Worm (Caenorhabditis elegans) whole organism, mixed stage, embryonic: ENCODE measurements around the gene dpf-4.

Source experiments
- M03D4.4 ChIP-seq: sonication (generic microtip); optimal IDR thresholded peaks from 2 replicates; lab custom pipeline; 2017; ENCODE audit warnings: mild to moderate bottlenecking, missing genetic modification characterization, missing compliant biosample characterization
- bed-3 ChIP-seq: fragments of 200-800 bp; sonication (Bioruptor generic); optimal IDR thresholded peaks from 3 replicates; lab custom pipeline; 2018; ENCODE audit warnings: mild to moderate bottlenecking, missing genetic modification characterization, moderate library complexity, missing compliant biosample characterization
- blmp-1 ChIP-seq: fragments of 150-350 bp; optimal IDR thresholded peaks from 2 replicates; lab custom pipeline; 2014; ENCODE audit warnings: missing biosample characterization, missing genetic modification characterization
- ceh-39 ChIP-seq: fragments of 150-350 bp; optimal IDR thresholded peaks from 2 replicates; lab custom pipeline; 2014; ENCODE audit warnings: missing biosample characterization, missing genetic modification characterization
- ceh-43 ChIP-seq: fragments of 200-800 bp; sonication (Bioruptor generic); optimal IDR thresholded peaks from 2 replicates; lab custom pipeline; 2018; ENCODE audit warnings: mild to moderate bottlenecking, missing genetic modification characterization, moderate library complexity, missing compliant biosample characterization
- ceh-83 ChIP-seq: fragments of 200-800 bp; sonication (Bioruptor generic); optimal IDR thresholded peaks from 2 replicates; lab custom pipeline; 2018; ENCODE audit warnings: mild to moderate bottlenecking, missing genetic modification characterization, missing compliant biosample characterization
- ces-1 ChIP-seq: fragments of 150-350 bp; optimal IDR thresholded peaks from 2 replicates; lab custom pipeline; 2014; ENCODE audit warnings: missing biosample characterization, missing genetic modification reagents, missing genetic modification characterization
- cnd-1 ChIP-seq: fragments of 200-800 bp; sonication (Bioruptor generic); optimal IDR thresholded peaks from 2 replicates; lab custom pipeline; 2018; ENCODE audit warnings: mild to moderate bottlenecking, missing genetic modification characterization, missing compliant biosample characterization
- drap-1 ChIP-seq: fragments of 200-800 bp; sonication (Bioruptor generic); optimal IDR thresholded peaks from 3 replicates; lab custom pipeline; 2018; ENCODE audit warnings: mild to moderate bottlenecking, missing genetic modification characterization, missing compliant biosample characterization
- elt-1 ChIP-seq: sonication (generic microtip); optimal IDR thresholded peaks from 2 replicates; lab custom pipeline; 2017; ENCODE audit warnings: missing genetic modification characterization, mild to moderate bottlenecking, missing compliant biosample characterization, antibody characterized with exemption, moderate library complexity, borderline replicate concordance; ENCODE audit not compliant: insufficient read depth
- elt-3 ChIP-seq: fragments of 150-350 bp; optimal IDR thresholded peaks from 2 replicates; lab custom pipeline; 2014; ENCODE audit warnings: missing biosample characterization, missing genetic modification characterization
- flh-1 ChIP-seq: fragments of 200-800 bp; sonication (Bioruptor generic); optimal IDR thresholded peaks from 2 replicates; lab custom pipeline; 2018; ENCODE audit warnings: mild to moderate bottlenecking, missing genetic modification characterization, moderate library complexity, missing compliant biosample characterization
- ham-2 ChIP-seq: fragments of 200-800 bp; sonication (Bioruptor generic); optimal IDR thresholded peaks from 2 replicates; lab custom pipeline; 2018; ENCODE audit warnings: mild to moderate bottlenecking, missing genetic modification characterization, missing compliant biosample characterization
- hlh-1 ChIP-seq: fragments of 150-350 bp; optimal IDR thresholded peaks from 2 replicates; lab custom pipeline; 2014; ENCODE audit warnings: missing biosample characterization, missing genetic modification reagents, missing genetic modification characterization
- lin-13 ChIP-seq: fragments of 150-350 bp; optimal IDR thresholded peaks from 2 replicates; lab custom pipeline; 2014; ENCODE audit warnings: missing biosample characterization, missing genetic modification characterization
- lin-32 ChIP-seq: fragments of 200-800 bp; sonication (Bioruptor generic); optimal IDR thresholded peaks from 2 replicates; lab custom pipeline; 2018; ENCODE audit warnings: mild to moderate bottlenecking, missing genetic modification characterization, missing compliant biosample characterization
- lsy-2 ChIP-seq: fragments of 150-350 bp; optimal IDR thresholded peaks from 2 replicates; lab custom pipeline; 2014; ENCODE audit warnings: missing biosample characterization, missing genetic modification characterization
- mab-5 ChIP-seq: fragments of 150-350 bp; optimal IDR thresholded peaks from 2 replicates; lab custom pipeline; 2014; ENCODE audit warnings: missing biosample characterization, missing genetic modification characterization
- mep-1 ChIP-seq: fragments of 150-350 bp; optimal IDR thresholded peaks from 2 replicates; lab custom pipeline; 2017; ENCODE audit warnings: missing biosample characterization, missing genetic modification reagents, missing genetic modification characterization, inconsistent platforms
- mls-2 ChIP-seq: sonication (generic microtip); optimal IDR thresholded peaks from 2 replicates; lab custom pipeline; 2016; ENCODE audit warnings: mild to moderate bottlenecking, missing genetic modification characterization, moderate library complexity, missing compliant biosample characterization
- nhr-12 ChIP-seq: fragments of 150-350 bp; optimal IDR thresholded peaks from 2 replicates; lab custom pipeline; 2014; ENCODE audit warnings: missing biosample characterization, missing genetic modification characterization
- nhr-2 ChIP-seq: fragments of 150-350 bp; optimal IDR thresholded peaks from 2 replicates; lab custom pipeline; 2014; ENCODE audit warnings: missing biosample characterization, missing genetic modification characterization
- nhr-237 ChIP-seq: fragments of 150-350 bp; optimal IDR thresholded peaks from 2 replicates; lab custom pipeline; 2014; ENCODE audit warnings: missing biosample characterization, missing genetic modification characterization
- nhr-28 ChIP-seq: fragments of 150-350 bp; optimal IDR thresholded peaks from 2 replicates; lab custom pipeline; 2014; ENCODE audit warnings: missing biosample characterization, missing genetic modification characterization
- nhr-76 ChIP-seq: sonication (generic microtip); optimal IDR thresholded peaks from 2 replicates; lab custom pipeline; 2017; ENCODE audit warnings: missing biosample characterization, missing genetic modification characterization
- pha-4 ChIP-seq: fragments of 150-350 bp; optimal IDR thresholded peaks from 2 replicates; lab custom pipeline; 2018; ENCODE audit warnings: missing biosample characterization, missing genetic modification reagents, missing genetic modification characterization
- sem-2 ChIP-seq: fragments of 200-800 bp; sonication (Bioruptor generic); optimal IDR thresholded peaks from 2 replicates; lab custom pipeline; 2018; ENCODE audit warnings: mild to moderate bottlenecking, missing genetic modification characterization, missing compliant biosample characterization
- snpc-4 ChIP-seq: fragments of 150-350 bp; optimal IDR thresholded peaks from 2 replicates; lab custom pipeline; 2014; ENCODE audit warnings: missing biosample characterization, missing genetic modification characterization
- sptf-1 ChIP-seq: sonication (generic microtip); optimal IDR thresholded peaks from 2 replicates; lab custom pipeline; 2017; ENCODE audit warnings: mild to moderate bottlenecking, missing genetic modification characterization, moderate library complexity, missing compliant biosample characterization
- tbx-8 ChIP-seq: fragments of 200-800 bp; sonication (Bioruptor generic); optimal IDR thresholded peaks from 2 replicates; lab custom pipeline; 2018; ENCODE audit warnings: mild to moderate bottlenecking, missing genetic modification characterization, moderate library complexity, missing compliant biosample characterization
- unc-120 ChIP-seq: sonication (generic microtip); optimal IDR thresholded peaks from 2 replicates; lab custom pipeline; 2017; ENCODE audit warnings: missing genetic modification characterization, missing compliant biosample characterization; ENCODE audit not compliant: poor library complexity, severe bottlenecking
- unc-39 ChIP-seq: fragments of 150-350 bp; optimal IDR thresholded peaks from 2 replicates; lab custom pipeline; 2014; ENCODE audit warnings: missing biosample characterization, missing genetic modification characterization
- unc-62 ChIP-seq: fragments of 150-350 bp; optimal IDR thresholded peaks from 2 replicates; lab custom pipeline; 2014; ENCODE audit warnings: missing biosample characterization, missing genetic modification reagents, missing genetic modification characterization
- zip-8 ChIP-seq: fragments of 150-350 bp; optimal IDR thresholded peaks from 2 replicates; lab custom pipeline; 2014; ENCODE audit warnings: missing biosample characterization, missing genetic modification characterization
- ztf-11 ChIP-seq: fragments of 150-350 bp; optimal IDR thresholded peaks from 2 replicates; lab custom pipeline; 2014; ENCODE audit warnings: missing biosample characterization, missing genetic modification characterization

The dpf-4 gene

DNA sequence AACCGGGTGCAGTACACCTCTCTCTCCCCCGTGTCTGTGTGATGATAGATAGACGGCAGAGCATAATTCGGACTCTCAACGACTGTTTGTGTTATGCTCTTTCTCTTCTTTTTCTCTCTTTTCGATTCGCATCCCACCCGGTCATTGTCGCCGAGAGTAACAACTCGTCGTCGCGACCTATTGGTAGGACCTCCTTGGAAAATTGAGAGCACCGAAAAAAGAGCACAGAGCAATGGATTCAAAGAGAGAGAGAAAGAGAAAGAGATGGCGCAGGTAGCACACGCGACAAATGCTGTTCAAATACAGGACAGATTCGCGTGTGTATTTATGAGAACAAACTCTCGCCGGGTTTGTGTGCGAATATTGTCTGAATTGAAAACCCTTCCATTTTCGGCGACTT is 15.4 kb upstream of the dpf-4 start:
- TF ChIP-seq M03D4.4 (tag; lab: Kevin White, UChicago): no peak
- TF ChIP-seq nhr-2 (tag; lab: Kevin White, UChicago): no peak
- TF ChIP-seq nhr-28 (tag; lab: Kevin White, UChicago): no peak
- no peak for TF ChIP-seq lin-13 (tag; lab: Kevin White, UChicago)
- TF ChIP-seq snpc-4 (tag; lab: Kevin White, UChicago): no peak
- TF ChIP-seq hlh-1 (tag; lab: Kevin White, UChicago): no peak
- no peak for TF ChIP-seq tbx-8 (GFP tag; lab: Kevin White, UChicago)
- TF ChIP-seq pha-4 (tag; lab: Kevin White, UChicago): no peak

DNA sequence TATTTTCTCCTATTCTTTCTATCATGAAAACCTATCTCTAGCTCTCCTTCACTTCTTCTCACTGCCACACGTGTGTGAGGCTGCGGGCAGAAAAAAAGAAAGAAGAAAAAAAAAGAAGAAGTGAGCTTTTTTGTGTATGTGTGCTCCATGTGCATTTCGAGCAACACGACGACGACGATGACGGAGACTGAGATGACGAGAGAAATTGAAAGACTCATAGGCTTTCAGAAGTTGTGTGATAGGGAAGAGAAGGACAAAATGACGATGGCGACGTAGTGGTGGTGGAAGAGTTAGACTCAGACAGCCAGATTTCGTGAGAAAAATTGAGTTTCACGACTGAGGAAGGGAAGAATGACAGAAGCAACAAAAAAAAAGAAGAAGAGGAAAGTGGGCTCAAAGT is 13.6 kb upstream of the dpf-4 start:
- TF ChIP-seq nhr-28 (tag; lab: Kevin White, UChicago): no peak
- TF ChIP-seq ces-1: peak; percentile 85
- TF ChIP-seq, all 35 proteins: peak for 1

- TF ChIP-seq unc-62 (GFP tag; lab: Kevin White, UChicago) (no peak), ces-1 (peak; percentile 39), sem-2 (GFP tag; lab: Kevin White, UChicago) (no peak)
- TF ChIP-seq, all 35 proteins: peak for 1
Observed at ce11 chrIII:5846412-5846811, 12.7 kb upstream of the dpf-4 start.

DNA sequence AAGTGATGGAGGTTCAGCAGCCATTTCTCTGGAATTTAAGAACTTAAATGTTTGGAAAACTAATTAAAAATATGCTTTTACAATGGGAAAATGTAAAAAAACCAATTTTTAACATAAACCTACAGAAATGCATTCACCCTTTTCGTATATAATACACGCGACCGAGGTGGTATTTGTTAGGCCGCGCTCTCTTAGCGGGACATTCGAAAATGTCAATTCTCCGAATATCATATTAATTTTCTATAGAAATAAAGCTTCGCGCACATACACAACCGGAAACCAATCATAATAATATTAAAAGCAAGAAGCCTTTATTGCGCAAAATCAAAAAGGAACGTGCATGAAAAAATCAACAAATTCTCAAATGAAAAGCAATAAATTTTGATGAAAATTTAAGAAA is 5.9 kb upstream of the dpf-4 start, which contains the start of gene ddx-23:
TSS of gene ddx-23 (minus strand) at position 30 of the 400 bp plus-strand sequence.
- peak; percentile 57 for TF ChIP-seq ces-1
- no peak for TF ChIP-seq ham-2 (GFP tag; lab: Kevin White, UChicago)

DNA sequence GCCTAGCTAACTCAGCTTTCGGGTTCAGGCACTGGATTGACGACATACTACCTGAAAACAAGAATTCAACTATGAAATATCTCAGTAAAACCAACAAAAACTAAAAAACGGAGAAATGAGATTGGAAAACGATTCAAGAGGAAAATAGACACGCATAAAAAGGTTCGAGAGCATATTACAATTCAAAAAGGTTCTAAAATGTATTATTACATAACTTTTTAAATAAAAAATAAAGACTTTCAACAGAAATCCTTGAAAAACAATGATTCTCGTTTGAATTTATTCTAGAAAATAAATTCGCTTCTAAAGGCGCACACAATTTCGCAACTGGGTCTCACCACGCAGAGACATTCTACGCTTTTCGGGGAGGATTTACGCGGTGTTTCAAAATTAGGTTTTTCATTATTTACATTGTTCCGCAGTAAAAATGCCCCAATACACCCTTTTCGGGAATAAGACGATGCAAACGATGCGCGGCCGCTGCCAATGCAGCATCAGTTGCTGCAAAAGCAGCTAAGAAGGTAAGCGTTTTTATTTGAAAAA is 3.4 kb upstream of the dpf-4 start, which contains the start of the genes cct-6 and alh-9:
TSS of gene cct-6 (minus strand) at position 51 of the 543 bp plus-strand sequence.
TSS of gene alh-9 (plus strand) at position 382 of the 543 bp plus-strand sequence.
- no peak for TF ChIP-seq ztf-11 (tag; lab: Kevin White, UChicago)
- TF ChIP-seq nhr-76: no peak
- no peak for TF ChIP-seq mab-5 (tag; lab: Kevin White, UChicago)
- no peak for TF ChIP-seq unc-62 (GFP tag; lab: Kevin White, UChicago)
- no peak for TF ChIP-seq elt-3 (tag; lab: Kevin White, UChicago)
- TF ChIP-seq ceh-43 (GFP tag; lab: Kevin White, UChicago): no peak
- TF ChIP-seq pha-4 (tag; lab: Kevin White, UChicago): peak; percentile 87
- TF ChIP-seq blmp-1 (tag; lab: Kevin White, UChicago): no peak
- TF ChIP-seq zip-8 (tag; lab: Kevin White, UChicago): no peak
- no peak for TF ChIP-seq unc-39 (tag; lab: Kevin White, UChicago)
- peak; percentile 44 for TF ChIP-seq ceh-39 (tag; lab: Kevin White, UChicago)
- TF ChIP-seq lin-13 (tag; lab: Kevin White, UChicago): peak; percentile 60
- no peak for TF ChIP-seq mls-2 (tag; lab: Kevin White, UChicago)
- no peak for TF ChIP-seq nhr-12 (tag; lab: Kevin White, UChicago)
- TF ChIP-seq unc-120 (tag; lab: Kevin White, UChicago): peak; percentile 80
- no peak for TF ChIP-seq elt-1 (tag; lab: Kevin White, UChicago)
- no peak for TF ChIP-seq ceh-83 (GFP tag; lab: Kevin White, UChicago)
- no peak for TF ChIP-seq snpc-4 (tag; lab: Kevin White, UChicago)
- TF ChIP-seq hlh-1 (tag; lab: Kevin White, UChicago): peak; percentile 49
- TF ChIP-seq lin-32: no peak
- no peak for TF ChIP-seq bed-3 (GFP tag; lab: Kevin White, UChicago)
- TF ChIP-seq nhr-237 (tag; lab: Kevin White, UChicago): peak; percentile 75
- no peak for TF ChIP-seq ham-2 (GFP tag; lab: Kevin White, UChicago)
- TF ChIP-seq mep-1 (tag; lab: Kevin White, UChicago): peak; percentile 89
- TF ChIP-seq flh-1 (GFP tag; lab: Kevin White, UChicago): no peak
- no peak for TF ChIP-seq M03D4.4 (tag; lab: Kevin White, UChicago)
- TF ChIP-seq sem-2 (GFP tag; lab: Kevin White, UChicago): no peak
- TF ChIP-seq drap-1 (GFP tag; lab: Kevin White, UChicago): no peak
- no peak for TF ChIP-seq nhr-2 (tag; lab: Kevin White, UChicago)
- no peak for TF ChIP-seq sptf-1
- TF ChIP-seq cnd-1 (tag; lab: Kevin White, UChicago): no peak
- peak; percentile 83 for TF ChIP-seq lsy-2 (tag; lab: Kevin White, UChicago)
- TF ChIP-seq tbx-8 (GFP tag; lab: Kevin White, UChicago): no peak
- TF ChIP-seq ces-1: peak; percentile 84
- no peak for TF ChIP-seq nhr-28 (tag; lab: Kevin White, UChicago)
